Fruit fly (Drosophila melanogaster) whole organism, embryonic: ENCODE measurements around the gene Sec5.
A peak's percentile ranks its signal among the peaks of the same experiment; 100 is the strongest.

ENCODE experiments used
- Abd-B ChIP-seq: fragments of 200-800 bp; sonication (Bioruptor generic); optimal IDR thresholded peaks from 2 replicates; lab custom pipeline; 2018; ENCODE audit warnings: missing biosample characterization, mild to moderate bottlenecking, missing genetic modification characterization, moderate library complexity
- BEAF-32 ChIP-seq: fragments of 200-800 bp; sonication (Bioruptor generic); optimal IDR thresholded peaks from 3 replicates; lab custom pipeline; 2017; ENCODE audit warnings: missing biosample characterization, missing genetic modification characterization, mild to moderate bottlenecking, moderate library complexity, missing genetic modification reagents
- CG10431 ChIP-seq: fragments of 200-800 bp; sonication (Bioruptor generic); optimal IDR thresholded peaks from 3 replicates; lab custom pipeline; 2018; ENCODE audit warnings: missing biosample characterization, mild to moderate bottlenecking, missing genetic modification characterization
- CG10462 ChIP-seq: fragments of 200-800 bp; sonication (Bioruptor generic); optimal IDR thresholded peaks from 2 replicates; lab custom pipeline; 2016; ENCODE audit warnings: missing biosample characterization, missing genetic modification characterization
- CG10543 ChIP-seq: fragments of 200-800 bp; sonication (Bioruptor generic); optimal IDR thresholded peaks from 3 replicates; lab custom pipeline; 2017; ENCODE audit warnings: missing biosample characterization, mild to moderate bottlenecking, missing genetic modification characterization, moderate library complexity
- CG12769 ChIP-seq: fragments of 200-800 bp; sonication (Bioruptor generic); optimal IDR thresholded peaks from 2 replicates; lab custom pipeline; 2019; ENCODE audit warnings: missing biosample characterization, mild to moderate bottlenecking, missing genetic modification characterization, moderate library complexity
- CG13287 ChIP-seq: fragments of 200-800 bp; sonication (Bioruptor generic); IDR thresholded peaks from 2 replicates; pipeline ENCODE4 v1.3.6; 2022; ENCODE audit warnings: missing biosample characterization, missing genetic modification characterization; ENCODE audit not compliant: partially characterized antibody
- CG13894 ChIP-seq: fragments of 200-800 bp; sonication (Bioruptor generic); optimal IDR thresholded peaks from 3 replicates; lab custom pipeline; 2018; ENCODE audit warnings: missing biosample characterization, mild to moderate bottlenecking, missing genetic modification characterization, moderate library complexity
- CG1602 ChIP-seq: fragments of 200-800 bp; sonication (Bioruptor generic); optimal IDR thresholded peaks from 3 replicates; lab custom pipeline; 2016; ENCODE audit warnings: missing biosample characterization, missing genetic modification characterization
- CG2202 ChIP-seq: fragments of 200-800 bp; sonication (Bioruptor generic); optimal IDR thresholded peaks from 2 replicates; lab custom pipeline; 2018; ENCODE audit warnings: missing biosample characterization, mild to moderate bottlenecking, missing genetic modification characterization
- CG32772 ChIP-seq: fragments of 200-800 bp; sonication (Bioruptor generic); IDR thresholded peaks from 2 replicates; pipeline ENCODE4 v1.3.6; 2022; ENCODE audit warnings: missing biosample characterization, missing genetic modification characterization
- CG3838 ChIP-seq: fragments of 200-800 bp; sonication (Bioruptor generic); optimal IDR thresholded peaks from 3 replicates; lab custom pipeline; 2016; ENCODE audit warnings: missing biosample characterization, missing genetic modification characterization
- CG42726 ChIP-seq: fragments of 200-800 bp; sonication (Bioruptor generic); IDR thresholded peaks from 2 replicates; pipeline ENCODE4 v1.3.6; 2022; ENCODE audit warnings: missing biosample characterization, missing genetic modification characterization; ENCODE audit not compliant: partially characterized antibody
- CG4424 ChIP-seq: fragments of 200-800 bp; sonication (Bioruptor generic); optimal IDR thresholded peaks from 3 replicates; lab custom pipeline; 2016; ENCODE audit warnings: missing biosample characterization, missing genetic modification characterization
- CG5953 ChIP-seq: fragments of 200-800 bp; sonication (Bioruptor generic); IDR thresholded peaks from 2 replicates; pipeline ENCODE4 v1.3.6; 2022; ENCODE audit warnings: missing biosample characterization, missing genetic modification characterization
- CG6689 ChIP-seq: fragments of 200-800 bp; sonication (Bioruptor generic); IDR thresholded peaks from 2 replicates; pipeline ENCODE4 v1.3.6; 2022; ENCODE audit warnings: missing biosample characterization, missing genetic modification characterization
- CG8924 ChIP-seq: fragments of 200-800 bp; optimal IDR thresholded peaks from 3 replicates; lab custom pipeline; 2019; ENCODE audit warnings: missing biosample characterization, mild to moderate bottlenecking, missing genetic modification characterization, moderate library complexity
- CG9817 ChIP-seq: fragments of 200-800 bp; sonication (Bioruptor generic); optimal IDR thresholded peaks from 2 replicates; lab custom pipeline; 2018; ENCODE audit warnings: missing biosample characterization, mild to moderate bottlenecking, missing genetic modification characterization, moderate library complexity
- CG9932 ChIP-seq: fragments of 200-800 bp; sonication (Bioruptor generic); IDR thresholded peaks from 2 replicates; pipeline ENCODE4 v1.3.6; 2022; ENCODE audit warnings: missing biosample characterization, missing genetic modification characterization
- D19B ChIP-seq: fragments of 200-800 bp; sonication (Bioruptor generic); optimal IDR thresholded peaks from 2 replicates; lab custom pipeline; 2017; ENCODE audit warnings: missing biosample characterization, mild to moderate bottlenecking, missing genetic modification characterization
- Dip3 ChIP-seq: fragments of 200-800 bp; sonication (Bioruptor generic); optimal IDR thresholded peaks from 3 replicates; lab custom pipeline; 2016; ENCODE audit warnings: missing biosample characterization, missing genetic modification characterization
- H2.0 ChIP-seq: fragments of 200-800 bp; sonication (Bioruptor generic); IDR thresholded peaks from 2 replicates; pipeline ENCODE4 v1.3.6; 2022; ENCODE audit warnings: missing biosample characterization, missing genetic modification characterization
- Hr51 ChIP-seq, 2 experiments: fragments of 200-800 bp; sonication (Bioruptor generic); optimal IDR thresholded peaks; 2 replicates in 1 of 2; 3 replicates in 1 of 2; lab custom pipeline; 2016 to 2018; ENCODE audit warnings: missing biosample characterization in 2 of 2, missing genetic modification characterization in 2 of 2, mild to moderate bottlenecking in 1 of 2, moderate library complexity in 1 of 2
- Opbp ChIP-seq: fragments of 200-800 bp; sonication (Bioruptor generic); IDR thresholded peaks from 3 replicates; pipeline ENCODE4 v1.3.6; 2022; ENCODE audit warnings: missing biosample characterization, missing genetic modification characterization; ENCODE audit not compliant: partially characterized antibody
- Pdp1 ChIP-seq, 2 experiments: fragments of 200-800 bp; sonication (Bioruptor generic); optimal IDR thresholded peaks; 3 replicates each; lab custom pipeline; 2016; ENCODE audit warnings: missing biosample characterization in 2 of 2, missing genetic modification characterization in 2 of 2, mild to moderate bottlenecking in 1 of 2, moderate library complexity in 1 of 2
- Sry-β ChIP-seq: fragments of 200-800 bp; sonication (Bioruptor generic); optimal IDR thresholded peaks from 2 replicates; lab custom pipeline; 2018; ENCODE audit warnings: missing biosample characterization, mild to moderate bottlenecking, missing genetic modification characterization, moderate library complexity
- Tbp ChIP-seq: fragments of >200 bp; optimal IDR thresholded peaks from 2 replicates; lab custom pipeline; 2018; ENCODE audit warnings: missing biosample characterization, missing genetic modification characterization
- YL-1 ChIP-seq: fragments of 200-800 bp; sonication (Bioruptor generic); optimal IDR thresholded peaks from 3 replicates; lab custom pipeline; 2017; ENCODE audit warnings: missing biosample characterization, mild to moderate bottlenecking, missing genetic modification characterization
- amos ChIP-seq: fragments of 200-800 bp; sonication (Bioruptor generic); IDR thresholded peaks from 2 replicates; pipeline ENCODE4 v1.3.6; 2022; ENCODE audit warnings: missing biosample characterization, missing genetic modification characterization; ENCODE audit not compliant: partially characterized antibody
- aop ChIP-seq: fragments of 200-800 bp; sonication (Bioruptor generic); IDR thresholded peaks from 2 replicates; pipeline ENCODE4 v1.3.6; 2022; ENCODE audit warnings: missing biosample characterization, missing genetic modification characterization
- ara ChIP-seq: fragments of 200-800 bp; sonication (Bioruptor generic); IDR thresholded peaks from 2 replicates; pipeline ENCODE4 v1.3.6; 2022; ENCODE audit warnings: missing biosample characterization, missing genetic modification characterization
- chn ChIP-seq: fragments of 200-800 bp; sonication (Bioruptor generic); optimal IDR thresholded peaks from 2 replicates; lab custom pipeline; 2016; ENCODE audit warnings: missing biosample characterization, missing genetic modification characterization
- crc ChIP-seq: fragments of 200-800 bp; sonication (Bioruptor generic); optimal IDR thresholded peaks from 2 replicates; lab custom pipeline; 2016; ENCODE audit warnings: missing biosample characterization, missing genetic modification characterization
- emc ChIP-seq: fragments of 200-800 bp; sonication (Bioruptor generic); optimal IDR thresholded peaks from 2 replicates; lab custom pipeline; 2016; ENCODE audit warnings: missing biosample characterization, missing genetic modification characterization
- esg ChIP-seq: fragments of 200-800 bp; sonication (Bioruptor generic); conservative IDR thresholded peaks from 2 replicates; pipeline ENCODE4 v1.3.6; 2022; ENCODE audit warnings: missing biosample characterization, missing genetic modification characterization
- fd96Cb ChIP-seq: fragments of 200-800 bp; sonication (Bioruptor generic); optimal IDR thresholded peaks from 2 replicates; lab custom pipeline; 2018; ENCODE audit warnings: missing biosample characterization, mild to moderate bottlenecking, missing genetic modification characterization, moderate library complexity
- ftz-f1 ChIP-seq: fragments of 200-800 bp; sonication (Bioruptor generic); optimal IDR thresholded peaks from 2 replicates; lab custom pipeline; 2016; ENCODE audit warnings: missing biosample characterization, missing genetic modification characterization
- gce ChIP-seq: fragments of 200-800 bp; sonication (Bioruptor generic); IDR thresholded peaks from 3 replicates; pipeline ENCODE4 v1.3.6; 2022; ENCODE audit warnings: missing biosample characterization, missing genetic modification characterization
- ind ChIP-seq: fragments of 200-800 bp; sonication (Bioruptor generic); optimal IDR thresholded peaks from 3 replicates; lab custom pipeline; 2016; ENCODE audit warnings: missing biosample characterization, missing genetic modification characterization
- jumu ChIP-seq: fragments of 200-800 bp; sonication (Bioruptor generic); optimal IDR thresholded peaks from 3 replicates; lab custom pipeline; 2016; ENCODE audit warnings: missing biosample characterization, missing genetic modification characterization
- kni ChIP-seq: fragments of 200-800 bp; sonication (Bioruptor generic); optimal IDR thresholded peaks from 3 replicates; lab custom pipeline; 2017; ENCODE audit warnings: mild to moderate bottlenecking, missing biosample characterization, missing genetic modification reagents, missing genetic modification characterization
- pita ChIP-seq: fragments of 200-800 bp; sonication (Bioruptor generic); optimal IDR thresholded peaks from 2 replicates; lab custom pipeline; 2017; ENCODE audit warnings: missing biosample characterization, mild to moderate bottlenecking, missing genetic modification characterization
- pzg ChIP-seq: fragments of 200-800 bp; sonication (Bioruptor generic); optimal IDR thresholded peaks from 3 replicates; lab custom pipeline; 2018; ENCODE audit warnings: missing biosample characterization, mild to moderate bottlenecking, missing genetic modification characterization, moderate library complexity
- schlank ChIP-seq: fragments of 200-800 bp; sonication (Bioruptor generic); optimal IDR thresholded peaks from 2 replicates; lab custom pipeline; 2018; ENCODE audit warnings: missing biosample characterization, mild to moderate bottlenecking, missing genetic modification characterization
- sisA ChIP-seq: fragments of 200-800 bp; sonication (Bioruptor generic); IDR thresholded peaks from 2 replicates; pipeline ENCODE4 v1.3.6; 2022; ENCODE audit warnings: missing biosample characterization, missing genetic modification characterization
- sob ChIP-seq: fragments of 200-800 bp; sonication (Bioruptor generic); IDR thresholded peaks from 2 replicates; pipeline ENCODE4 v1.3.6; 2022; ENCODE audit warnings: missing biosample characterization, missing genetic modification characterization
- trem ChIP-seq: fragments of 200-800 bp; optimal IDR thresholded peaks from 3 replicates; lab custom pipeline; 2019; ENCODE audit warnings: missing biosample characterization, mild to moderate bottlenecking, missing genetic modification characterization, moderate library complexity
- tup ChIP-seq: fragments of 200-800 bp; sonication (Bioruptor generic); optimal IDR thresholded peaks from 2 replicates; lab custom pipeline; 2016; ENCODE audit warnings: missing biosample characterization, mild to moderate bottlenecking, missing genetic modification characterization, moderate library complexity
- zen ChIP-seq: fragments of 200-800 bp; sonication (Bioruptor generic); optimal IDR thresholded peaks from 3 replicates; lab custom pipeline; 2018; ENCODE audit warnings: missing biosample characterization, mild to moderate bottlenecking, missing genetic modification characterization, moderate library complexity

Gene Sec5

DNA sequence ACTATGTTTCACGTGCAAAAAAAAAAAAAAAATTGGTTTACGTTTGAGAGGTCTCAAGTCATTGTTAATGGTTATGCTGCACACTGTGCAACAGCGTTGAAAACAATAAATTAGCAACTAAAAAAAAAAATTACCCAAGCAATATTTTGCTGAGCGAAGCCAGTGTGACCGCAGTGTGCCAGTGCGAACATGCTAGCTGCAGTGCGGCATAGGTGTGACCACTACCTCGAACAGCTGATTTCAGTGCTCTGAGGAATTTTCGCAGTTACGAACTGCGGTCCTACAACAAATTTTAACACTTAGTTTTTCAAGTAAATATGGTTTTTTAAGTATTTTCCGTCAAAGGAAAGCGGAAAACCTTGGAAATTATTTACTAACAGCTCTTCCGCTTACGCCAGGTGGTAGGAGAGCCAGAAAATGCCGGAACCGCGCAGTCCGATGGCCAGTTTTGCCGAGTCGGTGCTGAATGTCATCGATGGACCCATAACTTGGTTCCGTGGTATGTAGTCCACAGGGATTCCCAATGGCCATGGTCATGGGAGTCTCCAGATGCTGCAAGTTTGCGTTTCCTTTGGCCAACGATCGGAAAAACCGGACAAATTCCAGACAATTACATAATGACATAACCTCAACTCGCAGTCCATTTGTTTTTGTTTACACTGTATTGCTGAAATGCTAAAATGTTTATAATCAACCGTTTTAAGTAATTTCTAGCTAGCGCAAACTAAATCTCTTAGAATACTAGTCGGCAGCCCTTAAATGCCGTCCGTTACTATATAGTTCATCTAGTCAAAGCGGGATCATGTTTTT lies 9.0 kb downstream of the Sec5 start, which contains the start of the genes msl-2 and ND-PDSW (continued):
- TF ChIP-seq ind, result no peak
- peak; percentile 35 for TF ChIP-seq CG8924 (tag; lab: Kevin White, UChicago)
- no peak for TF ChIP-seq CG12769 (tag; lab: Kevin White, UChicago)
- no peak for TF ChIP-seq Tbp (GFP tag; lab: Kevin White, UChicago)
- TF ChIP-seq pzg (GFP tag; lab: Kevin White, UChicago), result peak; percentile 89
- TF ChIP-seq Opbp (GFP tag; lab: Robert Waterston, UW), result peak; percentile 45; the same call in 2 of the 3 replicates
- no peak for TF ChIP-seq sisA (GFP tag; lab: Robert Waterston, UW)
- TF ChIP-seq fd96Cb (tag; lab: Kevin White, UChicago), result no peak
- TF ChIP-seq Abd-B (GFP tag; lab: Kevin White, UChicago), result no peak
- TF ChIP-seq CG1602 (GFP tag; lab: Kevin White, UChicago), result no peak
- peak; percentile 85 for TF ChIP-seq YL-1 (GFP tag; lab: Kevin White, UChicago)
- TF ChIP-seq kni (GFP tag; lab: Kevin White, UChicago), result no peak
- peak in 1 of 2 experiments; percentile 96 for TF ChIP-seq Pdp1 (GFP tag; optimal IDR thresholded peaks at IDR 0.05; lab: Kevin White, UChicago)
- TF ChIP-seq CG32772 (GFP tag; lab: Robert Waterston, UW), result 0 out of 2 replicates have a peak, but pooled peaks have one; percentile 25
- TF ChIP-seq sob (GFP tag; lab: Robert Waterston, UW), result no peak
- no peak for TF ChIP-seq H2.0 (GFP tag; lab: Robert Waterston, UW)
- no peak for TF ChIP-seq CG10431
- TF ChIP-seq CG13894 (tag; lab: Kevin White, UChicago), result no peak
- no peak for TF ChIP-seq CG9817 (tag; lab: Kevin White, UChicago)
- TF ChIP-seq CG42726 (GFP tag; lab: Robert Waterston, UW), result peak; percentile 57; the same call in 1 of the 2 replicates
- TF ChIP-seq Sry-β (GFP tag; lab: Kevin White, UChicago), result peak; percentile 16
- no peak for TF ChIP-seq CG10462 (GFP tag; lab: Kevin White, UChicago)
- TF ChIP-seq crc (GFP tag; lab: Kevin White, UChicago), result no peak
- no peak for TF ChIP-seq tup (GFP tag; lab: Kevin White, UChicago)
- TF ChIP-seq Hr51 (GFP tag; optimal IDR thresholded peaks at IDR 0.05; lab: Kevin White, UChicago), result no peak
- no peak for TF ChIP-seq jumu
- TF ChIP-seq gce (GFP tag; lab: Robert Waterston, UW), result no peak
- TF ChIP-seq CG13287, result peak; percentile 31; the same call in 1 of the 2 replicates
- no peak for TF ChIP-seq ara (GFP tag; lab: Robert Waterston, UW)
- TF ChIP-seq CG9932, result no peak
- TF ChIP-seq ftz-f1 (GFP tag; lab: Kevin White, UChicago), result no peak
- TF ChIP-seq BEAF-32, result peak; percentile 42
- no peak for TF ChIP-seq Dip3 (GFP tag; lab: Kevin White, UChicago)
- TF ChIP-seq CG10543 (GFP tag; lab: Kevin White, UChicago), result no peak
- peak; percentile 23 for TF ChIP-seq trem (tag; lab: Kevin White, UChicago)
- no peak for TF ChIP-seq CG3838 (GFP tag; lab: Kevin White, UChicago)
- TF ChIP-seq CG6689 (GFP tag; lab: Robert Waterston, UW), result no peak
- TF ChIP-seq CG4424 (GFP tag; lab: Kevin White, UChicago), result no peak
- no peak for TF ChIP-seq CG5953 (GFP tag; lab: Robert Waterston, UW)
- TF ChIP-seq D19B (GFP tag; lab: Kevin White, UChicago), result no peak
- no peak for TF ChIP-seq emc (GFP tag; lab: Kevin White, UChicago)
- TF ChIP-seq esg (GFP tag; lab: Robert Waterston, UW), result no peak
- TF ChIP-seq zen (tag; lab: Kevin White, UChicago), result peak; percentile 41
- TF ChIP-seq pita (GFP tag; lab: Kevin White, UChicago), result no peak
- no peak for TF ChIP-seq chn (GFP tag; lab: Kevin White, UChicago)
- no peak for TF ChIP-seq aop (GFP tag; lab: Robert Waterston, UW)
- peak; percentile 7; the same call in 1 of the 2 replicates for TF ChIP-seq amos
- no peak for TF ChIP-seq schlank (tag; lab: Kevin White, UChicago)
- no peak for TF ChIP-seq CG2202 (tag; lab: Kevin White, UChicago)
